Fruit fly (Drosophila melanogaster) whole organism, embryonic: ENCODE measurements around the gene ich.

Experiments
- Abd-B ChIP-seq: fragments of 200-800 bp; sonication (Bioruptor generic); optimal IDR thresholded peaks from 2 replicates; lab custom pipeline; 2018; ENCODE audit warnings: missing biosample characterization, mild to moderate bottlenecking, missing genetic modification characterization, moderate library complexity
- Atf6 ChIP-seq: fragments of 200-800 bp; sonication (Bioruptor generic); IDR thresholded peaks from 2 replicates; pipeline ENCODE4 v1.3.6; 2022; ENCODE audit warnings: missing biosample characterization, missing genetic modification characterization
- BtbVII ChIP-seq: fragments of 200-800 bp; sonication (Bioruptor generic); optimal IDR thresholded peaks from 3 replicates; lab custom pipeline; 2017; ENCODE audit warnings: missing biosample characterization, mild to moderate bottlenecking, missing genetic modification characterization
- CG10543 ChIP-seq: fragments of 200-800 bp; sonication (Bioruptor generic); optimal IDR thresholded peaks from 3 replicates; lab custom pipeline; 2017; ENCODE audit warnings: missing biosample characterization, mild to moderate bottlenecking, missing genetic modification characterization, moderate library complexity
- CG12219 ChIP-seq: fragments of 200-800 bp; sonication (Bioruptor generic); optimal IDR thresholded peaks from 3 replicates; lab custom pipeline; 2018; ENCODE audit warnings: missing biosample characterization, mild to moderate bottlenecking, missing genetic modification characterization
- CG1233 ChIP-seq: fragments of 200-800 bp; sonication (Bioruptor generic); optimal IDR thresholded peaks from 4 replicates; lab custom pipeline; 2018; ENCODE audit warnings: missing biosample characterization, mild to moderate bottlenecking, missing genetic modification characterization
- CG13287 ChIP-seq: fragments of 200-800 bp; sonication (Bioruptor generic); IDR thresholded peaks from 2 replicates; pipeline ENCODE4 v1.3.6; 2022; ENCODE audit warnings: missing biosample characterization, missing genetic modification characterization; ENCODE audit not compliant: partially characterized antibody
- CG16779 ChIP-seq: fragments of 200-800 bp; sonication (Bioruptor generic); IDR thresholded peaks from 2 replicates; pipeline ENCODE4 v1.3.6; 2022; ENCODE audit warnings: missing biosample characterization, missing genetic modification characterization
- CG1832 ChIP-seq: fragments of 200-800 bp; sonication (Bioruptor generic); optimal IDR thresholded peaks from 2 replicates; lab custom pipeline; 2017; ENCODE audit warnings: missing biosample characterization, mild to moderate bottlenecking, missing genetic modification characterization, inconsistent platforms
- CG2199 ChIP-seq: fragments of 200-800 bp; sonication (Bioruptor generic); IDR thresholded peaks from 3 replicates; pipeline ENCODE4 v1.3.6; 2022; ENCODE audit warnings: missing biosample characterization, missing genetic modification characterization
- CG33557 ChIP-seq: fragments of 200-800 bp; sonication (Bioruptor generic); optimal IDR thresholded peaks from 2 replicates; lab custom pipeline; 2019; ENCODE audit warnings: missing biosample characterization, mild to moderate bottlenecking, missing genetic modification characterization, moderate library complexity
- CG34376 ChIP-seq: fragments of 200-800 bp; sonication (Bioruptor generic); optimal IDR thresholded peaks from 2 replicates; lab custom pipeline; 2018; ENCODE audit warnings: missing biosample characterization, mild to moderate bottlenecking, missing genetic modification characterization
- CG34422 ChIP-seq: fragments of 200-800 bp; sonication (Bioruptor generic); IDR thresholded peaks from 3 replicates; pipeline ENCODE4 v1.3.6; 2022; ENCODE audit warnings: missing biosample characterization, missing genetic modification characterization
- CG3995 ChIP-seq: fragments of 200-800 bp; sonication (Bioruptor generic); optimal IDR thresholded peaks from 3 replicates; lab custom pipeline; 2016; ENCODE audit warnings: missing biosample characterization, missing genetic modification characterization
- CG6272 ChIP-seq: fragments of 200-800 bp; sonication (Bioruptor generic); IDR thresholded peaks from 2 replicates; pipeline ENCODE4 v1.3.6; 2022; ENCODE audit warnings: missing biosample characterization, missing genetic modification characterization
- CG8388 ChIP-seq: fragments of 200-800 bp; sonication (Bioruptor generic); optimal IDR thresholded peaks from 2 replicates; lab custom pipeline; 2019; ENCODE audit warnings: missing biosample characterization, mild to moderate bottlenecking, missing genetic modification characterization, moderate library complexity
- CG8924 ChIP-seq: fragments of 200-800 bp; optimal IDR thresholded peaks from 3 replicates; lab custom pipeline; 2019; ENCODE audit warnings: missing biosample characterization, mild to moderate bottlenecking, missing genetic modification characterization, moderate library complexity
- CTCF ChIP-seq: fragments of 200-800 bp; sonication (Bioruptor generic); optimal IDR thresholded peaks from 2 replicates; lab custom pipeline; 2017; ENCODE audit warnings: missing biosample characterization, mild to moderate bottlenecking, missing genetic modification characterization, moderate library complexity
- CrebB ChIP-seq: fragments of 200-800 bp; sonication (Bioruptor generic); optimal IDR thresholded peaks from 3 replicates; lab custom pipeline; 2018; ENCODE audit warnings: missing biosample characterization, mild to moderate bottlenecking, missing genetic modification characterization
- D ChIP-seq, 2 experiments: fragments of 200-800 bp in 1 of 2; fragments of >200 bp in 1 of 2; sonication (Bioruptor generic) in 1 of 2; optimal IDR thresholded peaks; 2 replicates in 1 of 2; 3 replicates in 1 of 2; lab custom pipeline; 2017; ENCODE audit warnings: mild to moderate bottlenecking in 1 of 2, missing biosample characterization in 1 of 2, missing genetic modification characterization in 1 of 2, missing genetic modification reagents in 1 of 2
- Doc2 ChIP-seq: fragments of 200-800 bp; sonication (Bioruptor generic); IDR thresholded peaks from 2 replicates; pipeline ENCODE4 v1.3.6; 2022; ENCODE audit warnings: missing biosample characterization, missing genetic modification characterization
- Drgx ChIP-seq: fragments of 200-800 bp; sonication (Bioruptor generic); IDR thresholded peaks from 2 replicates; pipeline ENCODE4 v1.3.6; 2022; ENCODE audit warnings: missing biosample characterization, missing genetic modification characterization
- Gug ChIP-seq: fragments of 200-800 bp; sonication (Bioruptor generic); IDR thresholded peaks from 4 replicates; pipeline ENCODE4 v1.3.6; 2022; ENCODE audit warnings: missing biosample characterization, missing genetic modification characterization
- HHEX ChIP-seq: fragments of 200-800 bp; sonication (Bioruptor generic); optimal IDR thresholded peaks from 3 replicates; lab custom pipeline; 2017; ENCODE audit warnings: missing biosample characterization, mild to moderate bottlenecking, missing genetic modification characterization, missing genetic modification reagents
- Hey ChIP-seq: fragments of 200-800 bp; sonication (Bioruptor generic); optimal IDR thresholded peaks from 3 replicates; lab custom pipeline; 2018; ENCODE audit warnings: missing biosample characterization, mild to moderate bottlenecking, missing genetic modification characterization
- Hr51 ChIP-seq, 2 experiments: fragments of 200-800 bp; sonication (Bioruptor generic); optimal IDR thresholded peaks; 2 replicates in 1 of 2; 3 replicates in 1 of 2; lab custom pipeline; 2016 to 2018; ENCODE audit warnings: missing biosample characterization in 2 of 2, missing genetic modification characterization in 2 of 2, mild to moderate bottlenecking in 1 of 2, moderate library complexity in 1 of 2
- Mrtf ChIP-seq: fragments of 200-800 bp; sonication (Bioruptor generic); IDR thresholded peaks from 3 replicates; pipeline ENCODE4 v1.3.6; 2022; ENCODE audit warnings: missing biosample characterization, missing genetic modification characterization
- Scr ChIP-seq: fragments of 200-800 bp; sonication (Bioruptor generic); IDR thresholded peaks from 2 replicates; pipeline ENCODE4 v1.3.6; 2022; ENCODE audit warnings: missing biosample characterization, missing genetic modification characterization; ENCODE audit not compliant: partially characterized antibody
- ap ChIP-seq: fragments of 200-800 bp; sonication (Bioruptor generic); IDR thresholded peaks from 2 replicates; pipeline ENCODE4 v1.3.6; 2022; ENCODE audit warnings: missing biosample characterization, missing genetic modification characterization
- bab2 ChIP-seq: fragments of 200-800 bp; sonication (Bioruptor generic); optimal IDR thresholded peaks from 2 replicates; lab custom pipeline; 2016; ENCODE audit warnings: missing biosample characterization, missing genetic modification characterization
- bsh ChIP-seq, 2 experiments: fragments of 200-800 bp; sonication (Bioruptor generic); optimal IDR thresholded peaks; 2 replicates each; lab custom pipeline; 2017 to 2018; ENCODE audit warnings: mild to moderate bottlenecking in 2 of 2, missing biosample characterization in 2 of 2, missing genetic modification characterization in 2 of 2, moderate library complexity in 1 of 2
- cas ChIP-seq: fragments of 200-800 bp; sonication (Bioruptor generic); IDR thresholded peaks from 2 replicates; pipeline ENCODE4 v1.3.6; 2022; ENCODE audit warnings: missing biosample characterization, missing genetic modification characterization
- chn ChIP-seq: fragments of 200-800 bp; sonication (Bioruptor generic); optimal IDR thresholded peaks from 2 replicates; lab custom pipeline; 2016; ENCODE audit warnings: missing biosample characterization, missing genetic modification characterization
- danr ChIP-seq: fragments of 200-800 bp; sonication (Bioruptor generic); IDR thresholded peaks from 2 replicates; pipeline ENCODE4 v1.3.6; 2022; ENCODE audit warnings: missing biosample characterization, missing genetic modification characterization
- dati ChIP-seq: fragments of 200-800 bp; sonication (Bioruptor generic); IDR thresholded peaks from 2 replicates; pipeline ENCODE4 v1.3.6; 2022; ENCODE audit warnings: missing biosample characterization, missing genetic modification characterization
- ftz-f1 ChIP-seq: fragments of 200-800 bp; sonication (Bioruptor generic); optimal IDR thresholded peaks from 2 replicates; lab custom pipeline; 2016; ENCODE audit warnings: missing biosample characterization, missing genetic modification characterization
- gfzf ChIP-seq: fragments of 200-800 bp; sonication (Bioruptor generic); optimal IDR thresholded peaks from 2 replicates; lab custom pipeline; 2016; ENCODE audit warnings: missing biosample characterization, mild to moderate bottlenecking, missing genetic modification characterization, moderate library complexity
- ind ChIP-seq: fragments of 200-800 bp; sonication (Bioruptor generic); optimal IDR thresholded peaks from 3 replicates; lab custom pipeline; 2016; ENCODE audit warnings: missing biosample characterization, missing genetic modification characterization
- lab ChIP-seq: fragments of 200-800 bp; sonication (Bioruptor generic); optimal IDR thresholded peaks from 3 replicates; lab custom pipeline; 2017; ENCODE audit warnings: missing biosample characterization, missing genetic modification characterization, mild to moderate bottlenecking, moderate library complexity, missing genetic modification reagents
- lilli ChIP-seq: fragments of 200-800 bp; sonication (Bioruptor generic); optimal IDR thresholded peaks from 3 replicates; lab custom pipeline; 2016; ENCODE audit warnings: missing biosample characterization, missing genetic modification characterization
- peb ChIP-seq: fragments of 200-800 bp; sonication (Bioruptor generic); IDR thresholded peaks from 2 replicates; pipeline ENCODE4 v1.3.6; 2022; ENCODE audit warnings: missing biosample characterization, missing genetic modification characterization
- pnt ChIP-seq: fragments of 200-800 bp; sonication (Bioruptor generic); optimal IDR thresholded peaks from 3 replicates; lab custom pipeline; 2016; ENCODE audit warnings: missing biosample characterization, missing genetic modification characterization
- schlank ChIP-seq: fragments of 200-800 bp; sonication (Bioruptor generic); optimal IDR thresholded peaks from 2 replicates; lab custom pipeline; 2018; ENCODE audit warnings: missing biosample characterization, mild to moderate bottlenecking, missing genetic modification characterization
- sisA ChIP-seq: fragments of 200-800 bp; sonication (Bioruptor generic); IDR thresholded peaks from 2 replicates; pipeline ENCODE4 v1.3.6; 2022; ENCODE audit warnings: missing biosample characterization, missing genetic modification characterization
- slp2 ChIP-seq: fragments of 200-800 bp; sonication (Bioruptor generic); optimal IDR thresholded peaks from 2 replicates; lab custom pipeline; 2016; ENCODE audit warnings: missing biosample characterization, missing genetic modification characterization
- sna ChIP-seq: fragments of 200-800 bp; sonication (Bioruptor generic); IDR thresholded peaks from 2 replicates; pipeline ENCODE4 v1.3.6; 2022; ENCODE audit warnings: missing biosample characterization, missing genetic modification characterization; ENCODE audit not compliant: partially characterized antibody
- stc ChIP-seq: fragments of 200-800 bp; sonication (Bioruptor generic); IDR thresholded peaks from 2 replicates; pipeline ENCODE4 v1.3.6; 2022; ENCODE audit warnings: missing biosample characterization, missing genetic modification characterization
- tin ChIP-seq: fragments of 200-800 bp; sonication (Bioruptor generic); optimal IDR thresholded peaks from 3 replicates; lab custom pipeline; 2016; ENCODE audit warnings: missing biosample characterization, missing genetic modification characterization
- trh ChIP-seq: fragments of 200-800 bp; sonication (Bioruptor generic); optimal IDR thresholded peaks from 2 replicates; lab custom pipeline; 2016; ENCODE audit warnings: missing biosample characterization, missing genetic modification characterization
- unpg ChIP-seq: fragments of 200-800 bp; sonication (Bioruptor generic); optimal IDR thresholded peaks from 3 replicates; lab custom pipeline; 2018; ENCODE audit warnings: missing biosample characterization, mild to moderate bottlenecking, missing genetic modification characterization, moderate library complexity
- yki ChIP-seq: fragments of >200 bp; optimal IDR thresholded peaks from 3 replicates; lab custom pipeline; 2018

ich gene

dm6 chr3R:8922617-8923242 is 40.1 kb downstream of the ich start (continued):
- TF ChIP-seq bab2 (GFP tag; lab: Kevin White, UChicago) (no peak), lilli (GFP tag; lab: Kevin White, UChicago) (no peak), CG6272 (GFP tag; lab: Robert Waterston, UW) (no peak), CG34376 (no peak), chn (peak; percentile 41), Gug (GFP tag; lab: Robert Waterston, UW) (peak; percentile 25; the same call in 1 of the 4 replicates), HHEX (no peak), CTCF (GFP tag; lab: Kevin White, UChicago) (no peak), CG16779 (GFP tag; lab: Robert Waterston, UW) (no peak), D (optimal IDR thresholded peaks at IDR 0.05; lab: Kevin White, UChicago) (no peak), D (GFP tag; optimal IDR thresholded peaks at IDR 0.05; lab: Kevin White, UChicago) (peak; percentile 18), CG8924 (tag; lab: Kevin White, UChicago) (no peak), CG1832 (GFP tag; lab: Kevin White, UChicago) (no peak), stc (GFP tag; lab: Robert Waterston, UW) (no peak), Atf6 (GFP tag; lab: Robert Waterston, UW) (no peak), schlank (tag; lab: Kevin White, UChicago) (no peak), CG12219 (GFP tag; lab: Kevin White, UChicago) (no peak), tin (GFP tag; lab: Kevin White, UChicago) (peak; percentile 32), CG33557 (GFP tag; lab: Kevin White, UChicago) (no peak), bsh (GFP tag; optimal IDR thresholded peaks at IDR 0.05; lab: Kevin White, UChicago) (peak; percentile 37 to 55), BtbVII (GFP tag; lab: Kevin White, UChicago) (no peak), dati (GFP tag; lab: Robert Waterston, UW) (no peak; the same call in 1 of the 2 replicates), Mrtf (GFP tag; lab: Robert Waterston, UW) (no peak), danr (no peak), Drgx (GFP tag; lab: Robert Waterston, UW) (peak; percentile 27; the same call in 1 of the 2 replicates), CrebB (no peak), sisA (GFP tag; lab: Robert Waterston, UW) (0 out of 2 replicates have a peak, but pooled peaks have one; percentile 15), CG8388 (GFP tag; lab: Kevin White, UChicago) (no peak), yki (lab: Kevin White, UChicago) (no peak), slp2 (GFP tag; lab: Kevin White, UChicago) (no peak), pnt (GFP tag; lab: Kevin White, UChicago) (no peak), CG2199 (GFP tag; lab: Robert Waterston, UW) (0 out of 3 replicates have a peak, but pooled peaks have one; percentile 10), gfzf (no peak), peb (GFP tag; lab: Robert Waterston, UW) (no peak), Hey (tag; lab: Kevin White, UChicago) (no peak), trh (GFP tag; lab: Kevin White, UChicago) (no peak), lab (GFP tag; lab: Kevin White, UChicago) (no peak), CG3995 (GFP tag; lab: Kevin White, UChicago) (no peak), Scr (GFP tag; lab: Robert Waterston, UW) (no peak), Abd-B (peak; percentile 19), unpg (GFP tag; lab: Kevin White, UChicago) (peak; percentile 30), ap (GFP tag; lab: Robert Waterston, UW) (no peak), CG13287 (GFP tag; lab: Robert Waterston, UW) (no peak), ftz-f1 (GFP tag; lab: Kevin White, UChicago) (no peak), cas (GFP tag; lab: Robert Waterston, UW) (no peak), CG1233 (GFP tag; lab: Kevin White, UChicago) (peak; percentile 26), Hr51 (GFP tag; optimal IDR thresholded peaks at IDR 0.05; lab: Kevin White, UChicago) (no peak), CG10543 (GFP tag; lab: Kevin White, UChicago) (no peak), CG34422 (GFP tag; lab: Robert Waterston, UW) (no peak), ind (GFP tag; lab: Kevin White, UChicago) (peak; percentile 13), sna (GFP tag; lab: Robert Waterston, UW) (no peak), Doc2 (GFP tag; lab: Robert Waterston, UW) (no peak)
